Worm (Caenorhabditis elegans): ENCODE data around the gene lgc-36.

lgc-36 gene

ce11 chrV:11251798-11252197, 7.0 kb downstream of the lgc-36 start:
- TF ChIP-seq aly-1 (tag; optimal IDR thresholded peaks at IDR 0.05) (no peak), hmbx-1 (tag; optimal IDR thresholded peaks at IDR 0.05) (no peak), tbx-11 (GFP tag; IDR thresholded peaks at IDR 0.05) (no peak), hmg-4 (GFP tag; optimal IDR thresholded peaks at IDR 0.05) (no peak), B0310.2 (tag; optimal IDR thresholded peaks at IDR 0.05) (no peak), ceh-13 (GFP tag; optimal IDR thresholded peaks at IDR 0.05) (no peak), pes-1 (GFP tag; IDR thresholded peaks at IDR 0.05) (no peak), ceh-36 (tag; optimal IDR thresholded peaks at IDR 0.05) (no peak), tra-4 (tag; optimal IDR thresholded peaks at IDR 0.05) (no peak), ets-7 (tag; optimal IDR thresholded peaks at IDR 0.05) (no peak), F13C5.2 (tag; optimal IDR thresholded peaks at IDR 0.05) (no peak), ama-1 (optimal IDR thresholded peaks at IDR 0.05) (no peak), scrt-1 (GFP tag; IDR thresholded peaks at IDR 0.05) (no peak), sea-1 (GFP tag; conservative IDR thresholded peaks at IDR 0.05) (no peak), flt-1 (GFP tag; IDR thresholded peaks at IDR 0.05) (no peak), hnd-1 (tag; optimal IDR thresholded peaks at IDR 0.05) (no peak), tbx-37 (GFP tag; conservative IDR thresholded peaks at IDR 0.05) (no peak)

- TF ChIP-seq aly-1 (tag; optimal IDR thresholded peaks at IDR 0.05) (no peak), ama-1 (optimal IDR thresholded peaks at IDR 0.05) (no peak), tbx-37 (GFP tag; conservative IDR thresholded peaks at IDR 0.05) (no peak), ceh-36 (tag; optimal IDR thresholded peaks at IDR 0.05) (no peak), sea-1 (GFP tag; conservative IDR thresholded peaks at IDR 0.05) (no peak), tbx-11 (GFP tag; IDR thresholded peaks at IDR 0.05) (no peak), hmbx-1 (tag; optimal IDR thresholded peaks at IDR 0.05) (no peak), hmg-4 (GFP tag; optimal IDR thresholded peaks at IDR 0.05) (no peak), scrt-1 (GFP tag; IDR thresholded peaks at IDR 0.05) (no peak), B0310.2 (tag; optimal IDR thresholded peaks at IDR 0.05) (no peak)
These were observed 8.1 kb downstream of the lgc-36 start, which contains the start of gene T19B10.12 for ce11 chrV:11250735-11251134. Gene T19B10.12, plus strand, starts transcription at chrV:11251035.

- no peak for TF ChIP-seq ceh-36 (tag; optimal IDR thresholded peaks at IDR 0.05)
- TF ChIP-seq pes-1 (GFP tag; IDR thresholded peaks at IDR 0.05), result no peak
- TF ChIP-seq tra-4 (tag; optimal IDR thresholded peaks at IDR 0.05), result no peak
- TF ChIP-seq hmg-4 (GFP tag; optimal IDR thresholded peaks at IDR 0.05), result no peak
- TF ChIP-seq sea-1 (GFP tag; conservative IDR thresholded peaks at IDR 0.05), result no peak
- TF ChIP-seq ama-1 (optimal IDR thresholded peaks at IDR 0.05), result no peak
- no peak for TF ChIP-seq tbx-11 (GFP tag; IDR thresholded peaks at IDR 0.05)
- no peak for TF ChIP-seq B0310.2 (tag; optimal IDR thresholded peaks at IDR 0.05)
- TF ChIP-seq hmbx-1 (tag; optimal IDR thresholded peaks at IDR 0.05), result no peak
These were observed 10.9 kb downstream of the lgc-36 start, which contains the start of gene mam-4 for ce11 chrV:11247846-11248245. Gene mam-4, plus strand, starts transcription at chrV:11248146.

- TF ChIP-seq hmbx-1 (tag; optimal IDR thresholded peaks at IDR 0.05) (no peak), B0310.2 (tag; optimal IDR thresholded peaks at IDR 0.05) (no peak), tbx-11 (GFP tag; IDR thresholded peaks at IDR 0.05) (no peak), sea-1 (GFP tag; conservative IDR thresholded peaks at IDR 0.05) (no peak), ets-7 (tag; optimal IDR thresholded peaks at IDR 0.05) (no peak), ceh-36 (tag; optimal IDR thresholded peaks at IDR 0.05) (no peak), aly-1 (tag; optimal IDR thresholded peaks at IDR 0.05) (no peak), ama-1 (optimal IDR thresholded peaks at IDR 0.05) (no peak), hmg-4 (GFP tag; optimal IDR thresholded peaks at IDR 0.05) (no peak), ceh-13 (GFP tag; optimal IDR thresholded peaks at IDR 0.05) (no peak), scrt-1 (GFP tag; IDR thresholded peaks at IDR 0.05) (no peak), F13C5.2 (tag; optimal IDR thresholded peaks at IDR 0.05) (no peak), tbx-37 (GFP tag; conservative IDR thresholded peaks at IDR 0.05) (no peak), tra-4 (tag; optimal IDR thresholded peaks at IDR 0.05) (no peak), hnd-1 (tag; optimal IDR thresholded peaks at IDR 0.05) (no peak)
These were observed 13.8 kb downstream of the lgc-36 start for ce11 chrV:11245029-11245428.

ce11 chrV:11244539-11244938, 14.3 kb downstream of the lgc-36 start, which contains the start of gene mxl-1:
Gene mxl-1, plus strand, starts transcription at chrV:11244839.
- no peak for TF ChIP-seq B0310.2 (tag; optimal IDR thresholded peaks at IDR 0.05)
- no peak for TF ChIP-seq hmg-4 (GFP tag; optimal IDR thresholded peaks at IDR 0.05)
- TF ChIP-seq ceh-13 (GFP tag; optimal IDR thresholded peaks at IDR 0.05), result no peak

- TF ChIP-seq pes-1 (GFP tag; IDR thresholded peaks at IDR 0.05), result no peak
- TF ChIP-seq tra-4 (tag; optimal IDR thresholded peaks at IDR 0.05), result no peak
- TF ChIP-seq ets-7 (tag; optimal IDR thresholded peaks at IDR 0.05), result no peak
- no peak for TF ChIP-seq hmbx-1 (tag; optimal IDR thresholded peaks at IDR 0.05)
- no peak for TF ChIP-seq ceh-36 (tag; optimal IDR thresholded peaks at IDR 0.05)
- no peak for TF ChIP-seq ceh-13 (GFP tag; optimal IDR thresholded peaks at IDR 0.05)
- TF ChIP-seq hnd-1 (tag; optimal IDR thresholded peaks at IDR 0.05), result no peak
- TF ChIP-seq B0310.2 (tag; optimal IDR thresholded peaks at IDR 0.05), result no peak
- no peak for TF ChIP-seq sea-1 (GFP tag; conservative IDR thresholded peaks at IDR 0.05)
- TF ChIP-seq hmg-4 (GFP tag; optimal IDR thresholded peaks at IDR 0.05), result no peak
- TF ChIP-seq F13C5.2 (tag; optimal IDR thresholded peaks at IDR 0.05), result no peak
- TF ChIP-seq tbx-37 (GFP tag; conservative IDR thresholded peaks at IDR 0.05), result no peak
- TF ChIP-seq flt-1 (GFP tag; IDR thresholded peaks at IDR 0.05), result no peak
These were observed 17.2 kb downstream of the lgc-36 start, which contains the start of gene pgap-1 for ce11 chrV:11241580-11241979. Gene pgap-1, plus strand, starts transcription at chrV:11241880.

ce11 chrV:11239187-11239725, 19.5 kb downstream of the lgc-36 start, which contains the start of the genes dvc-1 and ima-1:
Gene dvc-1, minus strand, starts transcription at chrV:11239331.
Gene ima-1, plus strand, starts transcription at chrV:11239675.
- peak; percentile 12 for TF ChIP-seq hmbx-1 (tag; optimal IDR thresholded peaks at IDR 0.05)
- no peak for TF ChIP-seq pes-1 (GFP tag; IDR thresholded peaks at IDR 0.05)
- TF ChIP-seq B0310.2 (tag; optimal IDR thresholded peaks at IDR 0.05), result no peak
- TF ChIP-seq ceh-13 (GFP tag; optimal IDR thresholded peaks at IDR 0.05), result peak; percentile 65
- TF ChIP-seq tbx-11 (GFP tag; IDR thresholded peaks at IDR 0.05), result peak; percentile 69; the same call in 1 of the 2 replicates
- TF ChIP-seq ceh-36 (tag; optimal IDR thresholded peaks at IDR 0.05), result peak; percentile 69
- peak; percentile 50 for TF ChIP-seq hmg-4 (GFP tag; optimal IDR thresholded peaks at IDR 0.05)
- peak; percentile 55; the same call in 1 of the 2 replicates for TF ChIP-seq scrt-1 (GFP tag; IDR thresholded peaks at IDR 0.05)
- peak; percentile 90 for TF ChIP-seq F13C5.2 (tag; optimal IDR thresholded peaks at IDR 0.05)
- TF ChIP-seq tra-4 (tag; optimal IDR thresholded peaks at IDR 0.05), result no peak
- peak; percentile 75 for TF ChIP-seq sea-1 (GFP tag; conservative IDR thresholded peaks at IDR 0.05)
- TF ChIP-seq ets-7 (tag; optimal IDR thresholded peaks at IDR 0.05), result peak; percentile 0
- TF ChIP-seq hnd-1 (tag; optimal IDR thresholded peaks at IDR 0.05), result peak; percentile 43
- TF ChIP-seq aly-1 (tag; optimal IDR thresholded peaks at IDR 0.05), result no peak
- no peak for TF ChIP-seq ama-1 (optimal IDR thresholded peaks at IDR 0.05)
- TF ChIP-seq flt-1 (GFP tag; IDR thresholded peaks at IDR 0.05), result peak; percentile 76
- peak; percentile 74 for TF ChIP-seq tbx-37 (GFP tag; conservative IDR thresholded peaks at IDR 0.05)
